Fruit fly (Drosophila melanogaster) whole organism, embryonic: Measurements from ENCODE around the gene Or7a.

ENCODE experiments used
- CG10321 ChIP-seq: fragments of 200-800 bp; sonication (Bioruptor generic); IDR thresholded peaks from 2 replicates; pipeline ENCODE4 v1.3.6; 2022; ENCODE audit warnings: missing biosample characterization, missing genetic modification characterization
- CG10462 ChIP-seq: fragments of 200-800 bp; sonication (Bioruptor generic); optimal IDR thresholded peaks from 2 replicates; lab custom pipeline; 2016; ENCODE audit warnings: missing biosample characterization, missing genetic modification characterization
- CG10654 ChIP-seq: fragments of 200-800 bp; sonication (Bioruptor generic); optimal IDR thresholded peaks from 2 replicates; lab custom pipeline; 2016; ENCODE audit warnings: missing biosample characterization, missing genetic modification characterization
- CG11093 ChIP-seq: fragments of 200-800 bp; sonication (Bioruptor generic); IDR thresholded peaks from 3 replicates; pipeline ENCODE4 v1.3.6; 2022; ENCODE audit warnings: missing biosample characterization, missing genetic modification characterization
- CG11696 ChIP-seq: fragments of 200-800 bp; sonication (Bioruptor generic); IDR thresholded peaks from 2 replicates; pipeline ENCODE4 v1.3.6; 2022; ENCODE audit warnings: missing biosample characterization, missing genetic modification characterization
- CG15073 ChIP-seq: fragments of 200-800 bp; sonication (Bioruptor generic); optimal IDR thresholded peaks from 2 replicates; lab custom pipeline; 2016; ENCODE audit warnings: missing biosample characterization, missing genetic modification characterization
- CG15696 ChIP-seq: fragments of 200-800 bp; sonication (Bioruptor generic); optimal IDR thresholded peaks from 2 replicates; lab custom pipeline; 2019; ENCODE audit warnings: missing biosample characterization, mild to moderate bottlenecking, missing genetic modification characterization, moderate library complexity
- CG17568 ChIP-seq: fragments of 200-800 bp; sonication (Bioruptor generic); optimal IDR thresholded peaks from 2 replicates; lab custom pipeline; 2018; ENCODE audit warnings: missing biosample characterization, mild to moderate bottlenecking, missing genetic modification characterization, moderate library complexity
- CG18764 ChIP-seq: fragments of 200-800 bp; sonication (Bioruptor generic); optimal IDR thresholded peaks from 3 replicates; lab custom pipeline; 2016; ENCODE audit warnings: missing biosample characterization, missing genetic modification characterization
- CG2875 ChIP-seq: fragments of 200-800 bp; sonication (Bioruptor generic); optimal IDR thresholded peaks from 2 replicates; lab custom pipeline; 2017; ENCODE audit warnings: missing biosample characterization, mild to moderate bottlenecking, missing genetic modification characterization, missing genetic modification reagents
- CG3163 ChIP-seq: fragments of 200-800 bp; sonication (Bioruptor generic); optimal IDR thresholded peaks from 3 replicates; lab custom pipeline; 2016; ENCODE audit warnings: missing biosample characterization, missing genetic modification characterization
- CG3995 ChIP-seq: fragments of 200-800 bp; sonication (Bioruptor generic); optimal IDR thresholded peaks from 3 replicates; lab custom pipeline; 2016; ENCODE audit warnings: missing biosample characterization, missing genetic modification characterization
- CG6689 ChIP-seq: fragments of 200-800 bp; sonication (Bioruptor generic); IDR thresholded peaks from 2 replicates; pipeline ENCODE4 v1.3.6; 2022; ENCODE audit warnings: missing biosample characterization, missing genetic modification characterization
- CG7271 ChIP-seq: fragments of 200-800 bp; sonication (Bioruptor generic); optimal IDR thresholded peaks from 2 replicates; lab custom pipeline; 2018; ENCODE audit warnings: missing biosample characterization, mild to moderate bottlenecking, missing genetic modification characterization, moderate library complexity
- CG7839 ChIP-seq: fragments of 200-800 bp; sonication (Bioruptor generic); optimal IDR thresholded peaks from 3 replicates; lab custom pipeline; 2018; ENCODE audit warnings: missing biosample characterization, mild to moderate bottlenecking, missing genetic modification characterization, moderate library complexity
- CG8281 ChIP-seq: fragments of 200-800 bp; sonication (Bioruptor generic); optimal IDR thresholded peaks from 2 replicates; lab custom pipeline; 2018; ENCODE audit warnings: missing biosample characterization, mild to moderate bottlenecking, missing genetic modification characterization, moderate library complexity
- CkIIα-i1 ChIP-seq: fragments of 200-800 bp; sonication (Bioruptor generic); IDR thresholded peaks from 2 replicates; pipeline ENCODE4 v1.3.6; 2022; ENCODE audit warnings: missing biosample characterization, missing genetic modification characterization
- CoRest ChIP-seq: fragments of 200-800 bp; sonication (Bioruptor generic); optimal IDR thresholded peaks from 3 replicates; lab custom pipeline; 2018; ENCODE audit warnings: missing biosample characterization, mild to moderate bottlenecking, missing genetic modification characterization, moderate library complexity
- D19B ChIP-seq: fragments of 200-800 bp; sonication (Bioruptor generic); optimal IDR thresholded peaks from 2 replicates; lab custom pipeline; 2017; ENCODE audit warnings: missing biosample characterization, mild to moderate bottlenecking, missing genetic modification characterization
- Dip3 ChIP-seq: fragments of 200-800 bp; sonication (Bioruptor generic); optimal IDR thresholded peaks from 3 replicates; lab custom pipeline; 2016; ENCODE audit warnings: missing biosample characterization, missing genetic modification characterization
- Dref ChIP-seq: fragments of 200-800 bp; sonication (Bioruptor generic); IDR thresholded peaks from 2 replicates; pipeline ENCODE4 v1.3.6; 2022; ENCODE audit warnings: missing biosample characterization, missing genetic modification characterization
- ERR ChIP-seq: fragments of 200-800 bp; sonication (Bioruptor generic); optimal IDR thresholded peaks from 2 replicates; lab custom pipeline; 2016; ENCODE audit warnings: missing biosample characterization, missing genetic modification characterization
- H2.0 ChIP-seq: fragments of 200-800 bp; sonication (Bioruptor generic); IDR thresholded peaks from 2 replicates; pipeline ENCODE4 v1.3.6; 2022; ENCODE audit warnings: missing biosample characterization, missing genetic modification characterization
- HLH4C ChIP-seq: fragments of 200-800 bp; sonication (Bioruptor generic); IDR thresholded peaks from 3 replicates; pipeline ENCODE4 v1.3.6; 2022; ENCODE audit warnings: missing biosample characterization, missing genetic modification characterization; ENCODE audit not compliant: partially characterized antibody
- HLH54F ChIP-seq: fragments of 200-800 bp; sonication (Bioruptor generic); optimal IDR thresholded peaks from 3 replicates; lab custom pipeline; 2016; ENCODE audit warnings: missing biosample characterization, missing genetic modification characterization
- Hr39 ChIP-seq: fragments of >200 bp; optimal IDR thresholded peaks from 2 replicates; lab custom pipeline; 2017
- Max ChIP-seq: fragments of 200-800 bp; sonication (Bioruptor generic); optimal IDR thresholded peaks from 2 replicates; lab custom pipeline; 2016; ENCODE audit warnings: missing biosample characterization, mild to moderate bottlenecking, missing genetic modification characterization
- Myb ChIP-seq: fragments of 200-800 bp; sonication (Bioruptor generic); optimal IDR thresholded peaks from 2 replicates; lab custom pipeline; 2016; ENCODE audit warnings: missing biosample characterization, missing genetic modification characterization
- NfI ChIP-seq: fragments of 200-800 bp; sonication (Bioruptor generic); optimal IDR thresholded peaks from 3 replicates; lab custom pipeline; 2018; ENCODE audit warnings: missing biosample characterization, mild to moderate bottlenecking, missing genetic modification characterization, moderate library complexity
- Ptx1 ChIP-seq: fragments of 200-800 bp; sonication (Bioruptor generic); IDR thresholded peaks from 2 replicates; pipeline ENCODE4 v1.3.6; 2022; ENCODE audit warnings: missing biosample characterization, missing genetic modification characterization
- Sox100B ChIP-seq: fragments of 200-800 bp; sonication (Bioruptor generic); optimal IDR thresholded peaks from 3 replicates; lab custom pipeline; 2018; ENCODE audit warnings: missing biosample characterization, mild to moderate bottlenecking, missing genetic modification characterization
- Xbp1 ChIP-seq: fragments of 200-800 bp; sonication (Bioruptor generic); optimal IDR thresholded peaks from 3 replicates; lab custom pipeline; 2016; ENCODE audit warnings: missing biosample characterization, mild to moderate bottlenecking, missing genetic modification characterization
- aop ChIP-seq: fragments of 200-800 bp; sonication (Bioruptor generic); IDR thresholded peaks from 2 replicates; pipeline ENCODE4 v1.3.6; 2022; ENCODE audit warnings: missing biosample characterization, missing genetic modification characterization
- ase ChIP-seq: fragments of 200-800 bp; sonication (Bioruptor generic); IDR thresholded peaks from 3 replicates; pipeline ENCODE4 v1.3.6; 2022; ENCODE audit warnings: missing biosample characterization, missing genetic modification characterization
- br ChIP-seq: fragments of >200 bp; optimal IDR thresholded peaks from 2 replicates; lab custom pipeline; 2017
- crol ChIP-seq: fragments of 200-800 bp; sonication (Bioruptor generic); IDR thresholded peaks from 2 replicates; pipeline ENCODE4 v1.3.6; 2022; ENCODE audit warnings: missing biosample characterization, missing genetic modification characterization
- danr ChIP-seq: fragments of 200-800 bp; sonication (Bioruptor generic); IDR thresholded peaks from 2 replicates; pipeline ENCODE4 v1.3.6; 2022; ENCODE audit warnings: missing biosample characterization, missing genetic modification characterization
- disco-r ChIP-seq: fragments of 200-800 bp; sonication (Bioruptor generic); optimal IDR thresholded peaks from 2 replicates; lab custom pipeline; 2016; ENCODE audit warnings: missing biosample characterization, missing genetic modification characterization
- ems ChIP-seq: fragments of 200-800 bp; sonication (Bioruptor generic); optimal IDR thresholded peaks from 3 replicates; lab custom pipeline; 2016; ENCODE audit warnings: missing biosample characterization, missing genetic modification characterization
- eyg ChIP-seq: fragments of 200-800 bp; sonication (Bioruptor generic); optimal IDR thresholded peaks from 3 replicates; lab custom pipeline; 2016; ENCODE audit warnings: missing biosample characterization, missing genetic modification characterization
- grn ChIP-seq: fragments of 200-800 bp; sonication (Bioruptor generic); optimal IDR thresholded peaks from 3 replicates; lab custom pipeline; 2017; ENCODE audit warnings: missing biosample characterization, missing genetic modification characterization
- jigr1 ChIP-seq: fragments of 200-800 bp; sonication (Bioruptor generic); IDR thresholded peaks from 3 replicates; pipeline ENCODE4 v1.3.6; 2022; ENCODE audit warnings: missing biosample characterization, missing genetic modification characterization
- lab ChIP-seq: fragments of 200-800 bp; sonication (Bioruptor generic); optimal IDR thresholded peaks from 3 replicates; lab custom pipeline; 2017; ENCODE audit warnings: missing biosample characterization, missing genetic modification characterization, mild to moderate bottlenecking, moderate library complexity, missing genetic modification reagents
- nmo ChIP-seq: fragments of 200-800 bp; sonication (Bioruptor generic); optimal IDR thresholded peaks from 2 replicates; lab custom pipeline; 2018; ENCODE audit warnings: missing biosample characterization, mild to moderate bottlenecking, missing genetic modification characterization, moderate library complexity
- p53 ChIP-seq: fragments of 200-800 bp; sonication (Bioruptor generic); optimal IDR thresholded peaks from 2 replicates; lab custom pipeline; 2016; ENCODE audit warnings: missing biosample characterization, missing genetic modification characterization
- pb ChIP-seq: fragments of 200-800 bp; sonication (Bioruptor generic); optimal IDR thresholded peaks from 3 replicates; lab custom pipeline; 2016; ENCODE audit warnings: missing biosample characterization, missing genetic modification characterization
- sens ChIP-seq: fragments of 200-800 bp; sonication (Bioruptor generic); peaks from one replicate; lab custom pipeline; 2016; ENCODE audit warnings: missing biosample characterization, missing genetic modification characterization
- slbo ChIP-seq: fragments of 200-800 bp; sonication (Bioruptor generic); IDR thresholded peaks from 2 replicates; pipeline ENCODE4 v1.3.6; 2022; ENCODE audit warnings: missing biosample characterization, missing genetic modification characterization
- slp2 ChIP-seq: fragments of 200-800 bp; sonication (Bioruptor generic); optimal IDR thresholded peaks from 2 replicates; lab custom pipeline; 2016; ENCODE audit warnings: missing biosample characterization, missing genetic modification characterization
- stc ChIP-seq: fragments of 200-800 bp; sonication (Bioruptor generic); IDR thresholded peaks from 2 replicates; pipeline ENCODE4 v1.3.6; 2022; ENCODE audit warnings: missing biosample characterization, missing genetic modification characterization
- wor ChIP-seq: fragments of 200-800 bp; sonication (Bioruptor generic); IDR thresholded peaks from 2 replicates; pipeline ENCODE4 v1.3.6; 2022; ENCODE audit warnings: missing biosample characterization, missing genetic modification characterization

Gene Or7a

DNA sequence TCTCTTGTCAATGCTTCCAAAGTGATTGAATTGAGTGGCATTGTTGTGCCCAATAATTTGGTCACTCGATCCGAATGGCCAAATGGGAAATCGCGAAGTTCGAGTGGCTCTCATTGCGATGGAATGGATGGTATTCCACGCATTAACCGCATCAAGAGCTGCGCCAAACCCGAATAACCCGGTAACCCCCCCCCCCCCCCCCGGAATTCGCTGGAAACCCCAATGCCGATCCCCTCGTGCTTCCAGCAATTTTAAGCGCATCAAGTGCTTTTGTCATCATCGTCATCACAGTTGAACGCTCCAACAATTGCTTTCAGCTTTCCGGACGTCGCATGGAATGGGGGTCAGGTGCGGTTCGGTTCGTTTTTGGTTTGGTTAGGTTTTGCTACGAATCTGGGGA, 41.1 kb upstream of the Or7a start:
- peak; percentile 65 for TF ChIP-seq Hr39
- TF ChIP-seq crol = 0 out of 2 replicates have a peak, but pooled peaks have one; percentile 16
- TF ChIP-seq br (lab: Kevin White, UChicago) = no peak
- TF ChIP-seq, all 482 proteins: peak for 2

DNA sequence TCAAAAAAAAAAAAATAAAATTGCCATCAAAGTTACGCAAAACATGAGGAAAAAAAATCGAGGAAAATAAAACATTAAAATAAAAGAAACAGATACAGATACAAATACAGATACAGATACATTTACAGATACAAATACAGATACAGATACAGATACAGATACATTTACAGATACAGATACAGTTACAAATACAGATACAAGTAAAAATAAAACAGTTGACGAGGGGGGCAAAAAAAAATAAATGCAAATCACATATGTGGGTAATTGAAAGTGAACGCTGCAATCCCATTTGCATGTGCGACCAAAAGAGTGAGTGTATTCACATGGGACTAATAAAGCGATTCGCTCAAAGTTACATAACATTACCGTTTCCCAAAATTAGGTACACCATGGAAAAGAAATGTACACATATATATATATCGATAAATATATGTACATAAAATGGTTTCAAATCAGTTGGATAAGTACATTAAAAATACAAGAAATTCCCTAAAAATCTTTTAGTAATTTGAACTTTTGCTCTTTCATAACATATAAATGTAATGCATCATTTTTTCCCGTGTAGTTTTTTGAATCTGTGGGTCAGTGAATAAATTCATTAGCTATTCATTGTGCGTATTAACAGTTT, 40.2 kb upstream of the Or7a start:
- TF ChIP-seq HLH4C (GFP tag; lab: Robert Waterston, UW) (no peak), CG10462 (GFP tag; lab: Kevin White, UChicago) (peak; percentile 6), eyg (GFP tag; lab: Kevin White, UChicago) (no peak), CG11093 (GFP tag; lab: Robert Waterston, UW) (no peak), CG17568 (no peak), wor (GFP tag; lab: Robert Waterston, UW) (peak; percentile 40; the same call in 1 of the 2 replicates), CG7839 (tag; lab: Kevin White, UChicago) (peak; percentile 68), Max (GFP tag; lab: Kevin White, UChicago) (no peak), Xbp1 (GFP tag; lab: Kevin White, UChicago) (peak; percentile 33), ems (GFP tag; lab: Kevin White, UChicago) (no peak), Myb (GFP tag; lab: Kevin White, UChicago) (no peak), CG11696 (no peak), ase (GFP tag; lab: Robert Waterston, UW) (peak; percentile 29; the same call in 1 of the 3 replicates), CG18764 (GFP tag; lab: Kevin White, UChicago) (no peak), CG15696 (tag; lab: Kevin White, UChicago) (no peak), CG10654 (no peak), nmo (GFP tag; lab: Kevin White, UChicago) (peak; percentile 43), danr (GFP tag; lab: Robert Waterston, UW) (no peak), lab (peak; percentile 32), jigr1 (GFP tag; lab: Robert Waterston, UW) (no peak), pb (GFP tag; lab: Kevin White, UChicago) (no peak), CG8281 (peak; percentile 20), Sox100B (GFP tag; lab: Kevin White, UChicago) (peak; percentile 44), H2.0 (GFP tag; lab: Robert Waterston, UW) (peak; percentile 47; the same call in 1 of the 2 replicates), Ptx1 (peak; percentile 59), CG3995 (GFP tag; lab: Kevin White, UChicago) (no peak), slbo (GFP tag; lab: Robert Waterston, UW) (peak; percentile 39), HLH54F (GFP tag; lab: Kevin White, UChicago) (no peak), sens (peak; percentile 59), D19B (GFP tag; lab: Kevin White, UChicago) (no peak), CG2875 (no peak), CG6689 (GFP tag; lab: Robert Waterston, UW) (peak; percentile 23; the same call in 1 of the 2 replicates), NfI (GFP tag; lab: Kevin White, UChicago) (no peak), aop (GFP tag; lab: Robert Waterston, UW) (no peak), p53 (GFP tag; lab: Kevin White, UChicago) (no peak), CoRest (tag; lab: Kevin White, UChicago) (peak; percentile 44), CkIIα-i1 (GFP tag; lab: Robert Waterston, UW) (no peak), CG15073 (GFP tag; lab: Kevin White, UChicago) (no peak), grn (GFP tag; lab: Kevin White, UChicago) (no peak), CG7271 (no peak), slp2 (GFP tag; lab: Kevin White, UChicago) (no peak), disco-r (GFP tag; lab: Kevin White, UChicago) (no peak), ERR (no peak), Dip3 (GFP tag; lab: Kevin White, UChicago) (no peak), Dref (GFP tag; lab: Robert Waterston, UW) (no peak), stc (GFP tag; lab: Robert Waterston, UW) (peak; percentile 70), CG10321 (no peak), CG3163 (no peak)
